Worm (Caenorhabditis elegans): ENCODE measurements around the gene atic-1.

The atic-1 gene

ce11 chrIV:7881726-7882125 is at the start of gene atic-1:
Gene atic-1 (plus strand): TSS chrIV:7882026.
- TF ChIP-seq mxl-3 (GFP tag; optimal IDR thresholded peaks at IDR 0.05): no peak
- TF ChIP-seq nhr-102 (tag; optimal IDR thresholded peaks at IDR 0.05): no peak
- TF ChIP-seq sdz-12 (GFP tag; optimal IDR thresholded peaks at IDR 0.05): no peak
- no peak for TF ChIP-seq unc-62 (GFP tag; optimal IDR thresholded peaks at IDR 0.05 in 1 of 2)
- TF ChIP-seq unc-62 (tag; optimal IDR thresholded peaks at IDR 0.05): no peak

ce11 chrIV:7834625-7835228 is 47.1 kb upstream of the atic-1 start, which contains the start of gene erp-44.2:
Gene erp-44.2 (minus strand): TSS chrIV:7834675.
- TF ChIP-seq aha-1 (tag): peak; percentile 34
- TF ChIP-seq ceh-82 (tag; optimal IDR thresholded peaks at IDR 0.05): no peak
- no peak for TF ChIP-seq ceh-62 (tag; optimal IDR thresholded peaks at IDR 0.05)
- no peak for TF ChIP-seq gei-8 (GFP tag; optimal IDR thresholded peaks at IDR 0.05)
- TF ChIP-seq T26A8.4 (GFP tag; IDR thresholded peaks at IDR 0.05): no peak

ce11 chrIV:7836030-7836429 is 45.8 kb upstream of the atic-1 start:
- TF ChIP-seq lsy-2 (tag; optimal IDR thresholded peaks at IDR 0.05) (peak in 1 of 2 experiments; percentile 18), mxl-3 (GFP tag; optimal IDR thresholded peaks at IDR 0.05) (peak; percentile 33), nhr-25 (tag; optimal IDR thresholded peaks at IDR 0.05; ENCODE audit: borderline replicate concordance, insufficient read depth) (peak; percentile 47), egl-43 (GFP tag; IDR thresholded peaks at IDR 0.05) (no peak), nhr-28 (tag; optimal IDR thresholded peaks at IDR 0.05) (peak; percentile 83), ceh-44 (GFP tag; IDR thresholded peaks at IDR 0.05) (no peak), mdl-1 (tag; optimal IDR thresholded peaks at IDR 0.05) (peak in 1 of 2 experiments; percentile 0), duxl-1 (tag; optimal IDR thresholded peaks at IDR 0.05; ENCODE audit: poor library complexity) (no peak)

ce11 chrIV:7836491-7836890 is 45.3 kb upstream of the atic-1 start:
- TF ChIP-seq jun-1 (tag; optimal IDR thresholded peaks at IDR 0.05) (no peak), daf-19 (GFP tag; conservative IDR thresholded peaks at IDR 0.05) (no peak), snpc-4 (tag; optimal IDR thresholded peaks at IDR 0.05) (no peak), daf-12 (tag; optimal IDR thresholded peaks at IDR 0.05) (no peak)

- TF ChIP-seq duxl-1 (tag; optimal IDR thresholded peaks at IDR 0.05; ENCODE audit: poor library complexity) (no peak), nhr-48 (tag; optimal IDR thresholded peaks at IDR 0.05) (no peak), nhr-41 (GFP tag; IDR thresholded peaks at IDR 0.05) (no peak), nhr-237 (tag; optimal IDR thresholded peaks at IDR 0.05) (no peak), vab-7 (GFP tag; IDR thresholded peaks at IDR 0.05) (no peak), unc-62 (GFP tag; optimal IDR thresholded peaks at IDR 0.05 in 1 of 2) (no peak), unc-62 (tag; optimal IDR thresholded peaks at IDR 0.05) (no peak), D1046.2 (GFP tag; IDR thresholded peaks at IDR 0.05) (no peak), ceh-28 (tag; optimal IDR thresholded peaks at IDR 0.05) (no peak), aha-1 (tag) (no peak), Y48G9A.11 (GFP tag; IDR thresholded peaks at IDR 0.05) (no peak), fos-1 (tag; optimal IDR thresholded peaks at IDR 0.05) (no peak), skn-1 (tag; optimal IDR thresholded peaks at IDR 0.05) (no peak), Y75B8A.6 (GFP tag; IDR thresholded peaks at IDR 0.05) (no peak)
Observed at ce11 chrIV:7838426-7838825, 43.4 kb upstream of the atic-1 start, which contains the start of gene C06A6.7. Gene C06A6.7 (minus strand): TSS chrIV:7838526.

ce11 chrIV:7839923-7840322 is 41.9 kb upstream of the atic-1 start:
- TF ChIP-seq snpc-4 (tag; optimal IDR thresholded peaks at IDR 0.05) (no peak), ctbp-1 (GFP tag; IDR thresholded peaks at IDR 0.05) (no peak), ceh-20 (GFP tag; IDR thresholded peaks at IDR 0.05) (no peak), mxl-3 (GFP tag; optimal IDR thresholded peaks at IDR 0.05) (no peak), skn-1 (tag; optimal IDR thresholded peaks at IDR 0.05) (no peak), daf-8 (GFP tag; IDR thresholded peaks at IDR 0.05) (no peak), aha-1 (tag) (peak; percentile 27), nhr-102 (tag; optimal IDR thresholded peaks at IDR 0.05) (no peak), daf-19 (GFP tag; conservative IDR thresholded peaks at IDR 0.05) (0 out of 2 replicates have a peak, but pooled peaks have one; percentile 14), snpc-1.2 (GFP tag; IDR thresholded peaks at IDR 0.05) (no peak), nhr-77 (tag; optimal IDR thresholded peaks at IDR 0.05) (no peak), zfp-2 (tag; optimal IDR thresholded peaks at IDR 0.05) (no peak), attf-4 (tag; optimal IDR thresholded peaks at IDR 0.05) (no peak)

Measured in whole organism, L4 larva.